Worm (Caenorhabditis elegans) whole organism, L2 larva: ENCODE data around the gene zipt-15.
A peak's percentile ranks its signal among the peaks of the same experiment; 100 is the strongest.

Experiments used
- C34F6.9 ChIP-seq: fragments of 150-350 bp; optimal IDR thresholded peaks from 2 replicates; lab custom pipeline; 2014; ENCODE audit warnings: missing biosample characterization, missing genetic modification characterization
- F13H6.1 ChIP-seq: sonication (generic microtip); optimal IDR thresholded peaks from 2 replicates; lab custom pipeline; 2016; ENCODE audit warnings: missing genetic modification characterization, missing compliant biosample characterization
- R02D3.7 ChIP-seq: fragments of 150-350 bp; optimal IDR thresholded peaks from 2 replicates; lab custom pipeline; 2014; ENCODE audit warnings: missing biosample characterization, missing genetic modification characterization
- Y55F3AM.14 ChIP-seq: fragments of 200-800 bp; sonication (Bioruptor generic); optimal IDR thresholded peaks from 2 replicates; lab custom pipeline; 2018; ENCODE audit warnings: mild to moderate bottlenecking, missing genetic modification characterization, missing compliant biosample characterization
- alr-1 ChIP-seq: fragments of 150-350 bp; optimal IDR thresholded peaks from 2 replicates; lab custom pipeline; 2014; ENCODE audit warnings: missing biosample characterization, missing genetic modification characterization
- aly-2 ChIP-seq: fragments of 150-350 bp; optimal IDR thresholded peaks from 2 replicates; lab custom pipeline; 2014; ENCODE audit warnings: missing biosample characterization, missing genetic modification characterization
- ama-1 ChIP-seq: fragments of 150-350 bp; optimal IDR thresholded peaks from 2 replicates; lab custom pipeline; 2018; ENCODE audit warnings: inconsistent platforms
- blmp-1 ChIP-seq: sonication (generic microtip); optimal IDR thresholded peaks from 2 replicates; lab custom pipeline; 2017; ENCODE audit warnings: missing genetic modification characterization, mild to moderate bottlenecking, missing compliant biosample characterization, antibody characterized with exemption, moderate library complexity; ENCODE audit not compliant: insufficient read depth
- ceh-16 ChIP-seq: fragments of 150-350 bp; optimal IDR thresholded peaks from 2 replicates; lab custom pipeline; 2014; ENCODE audit warnings: missing biosample characterization, missing genetic modification characterization
- ceh-82 ChIP-seq: fragments of 150-350 bp; optimal IDR thresholded peaks from 2 replicates; lab custom pipeline; 2014; ENCODE audit warnings: missing biosample characterization, missing genetic modification characterization
- crh-2 ChIP-seq: sonication (generic microtip); optimal IDR thresholded peaks from 2 replicates; lab custom pipeline; 2017; ENCODE audit warnings: missing biosample characterization, missing genetic modification characterization
- dmd-4 ChIP-seq: sonication (generic microtip); optimal IDR thresholded peaks from 2 replicates; lab custom pipeline; 2017; ENCODE audit warnings: missing biosample characterization, missing genetic modification characterization
- elt-1 ChIP-seq: fragments of 150-350 bp; optimal IDR thresholded peaks from 2 replicates; lab custom pipeline; 2014; ENCODE audit warnings: missing biosample characterization, missing genetic modification characterization
- elt-3 ChIP-seq: sonication (generic microtip); optimal IDR thresholded peaks from 2 replicates; lab custom pipeline; 2017; ENCODE audit warnings: missing biosample characterization, missing genetic modification characterization
- gmeb-1 ChIP-seq: fragments of 150-350 bp; optimal IDR thresholded peaks from 2 replicates; lab custom pipeline; 2014; ENCODE audit warnings: missing biosample characterization, missing genetic modification characterization
- lin-11 ChIP-seq: fragments of 150-350 bp; sonication (generic microtip); optimal IDR thresholded peaks from 2 replicates; lab custom pipeline; 2014; ENCODE audit warnings: missing biosample characterization, missing genetic modification characterization, inconsistent platforms, mixed read lengths
- lin-13 ChIP-seq: fragments of 150-350 bp; optimal IDR thresholded peaks from 2 replicates; lab custom pipeline; 2014; ENCODE audit warnings: missing biosample characterization, missing genetic modification reagents, missing genetic modification characterization
- lin-39 ChIP-seq: fragments of 150-350 bp; optimal IDR thresholded peaks from 2 replicates; lab custom pipeline; 2014; ENCODE audit warnings: missing biosample characterization, missing genetic modification reagents, missing genetic modification characterization
- lsy-2 ChIP-seq, 2 experiments: fragments of 150-350 bp in 1 of 2; sonication (generic microtip) in 1 of 2; optimal IDR thresholded peaks; 2 replicates each; lab custom pipeline; 2014 to 2017; ENCODE audit warnings: missing biosample characterization in 2 of 2, missing genetic modification characterization in 2 of 2
- mbf-1 ChIP-seq: sonication (generic microtip); optimal IDR thresholded peaks from 2 replicates; lab custom pipeline; 2017; ENCODE audit warnings: missing biosample characterization, missing genetic modification characterization
- mdl-1 ChIP-seq, 2 experiments: fragments of 150-350 bp in 1 of 2; sonication (generic microtip) in 1 of 2; optimal IDR thresholded peaks; 2 replicates each; lab custom pipeline; 2017; ENCODE audit warnings: missing biosample characterization in 2 of 2, missing genetic modification characterization in 2 of 2
- nhr-11 ChIP-seq: fragments of 150-350 bp; optimal IDR thresholded peaks from 2 replicates; lab custom pipeline; 2014; ENCODE audit warnings: missing biosample characterization, missing genetic modification characterization
- nhr-23 ChIP-seq: fragments of 150-350 bp; optimal IDR thresholded peaks from 2 replicates; lab custom pipeline; 2014; ENCODE audit warnings: missing biosample characterization, missing genetic modification reagents, missing genetic modification characterization
- nhr-237 ChIP-seq: fragments of 150-350 bp; optimal IDR thresholded peaks from 2 replicates; lab custom pipeline; 2014; ENCODE audit warnings: missing biosample characterization, missing genetic modification characterization
- nhr-77 ChIP-seq: fragments of 150-350 bp; optimal IDR thresholded peaks from 2 replicates; lab custom pipeline; 2014; ENCODE audit warnings: missing biosample characterization, missing genetic modification characterization
- skn-1 ChIP-seq: sonication (generic microtip); optimal IDR thresholded peaks from 2 replicates; lab custom pipeline; 2017; ENCODE audit warnings: missing biosample characterization, missing genetic modification characterization
- sma-3 ChIP-seq: sonication (generic microtip); optimal IDR thresholded peaks from 2 replicates; lab custom pipeline; 2016; ENCODE audit warnings: missing genetic modification reagents, missing genetic modification characterization, missing compliant biosample characterization
- sma-9 ChIP-seq, 2 experiments: fragments of 150-350 bp in 1 of 2; sonication (generic microtip) in 1 of 2; optimal IDR thresholded peaks; 2 replicates each; lab custom pipeline; 2014 to 2016; ENCODE audit warnings: missing genetic modification characterization in 2 of 2, mild to moderate bottlenecking in 1 of 2, missing biosample characterization in 1 of 2, missing compliant biosample characterization in 1 of 2, missing genetic modification reagents in 1 of 2, moderate library complexity in 1 of 2
- snpc-4 ChIP-seq: fragments of 150-350 bp; optimal IDR thresholded peaks from 2 replicates; lab custom pipeline; 2014; ENCODE audit warnings: missing biosample characterization, missing genetic modification characterization
- unc-55 ChIP-seq: fragments of 150-350 bp; sonication (generic microtip); optimal IDR thresholded peaks from 3 replicates; lab custom pipeline; 2014; ENCODE audit warnings: missing biosample characterization, missing genetic modification reagents, missing genetic modification characterization
- unc-62 ChIP-seq: fragments of 150-350 bp; optimal IDR thresholded peaks from 2 replicates; lab custom pipeline; 2014; ENCODE audit warnings: missing biosample characterization, missing genetic modification reagents, missing genetic modification characterization
- zag-1 ChIP-seq: fragments of 150-350 bp; optimal IDR thresholded peaks from 2 replicates; lab custom pipeline; 2014; ENCODE audit warnings: missing biosample characterization, missing genetic modification characterization
- ztf-11 ChIP-seq: sonication (generic microtip); optimal IDR thresholded peaks from 2 replicates; lab custom pipeline; 2017; ENCODE audit warnings: missing biosample characterization, missing genetic modification characterization

zipt-15 gene

ce11 chrIV:828427-828826 is 3.7 kb upstream of the zipt-15 start (continued):
- TF ChIP-seq ama-1 (peak; percentile 24), F13H6.1 (tag; lab: Kevin White, UChicago) (peak; percentile 64), lin-11 (peak; percentile 26), nhr-23 (tag; lab: Kevin White, UChicago) (no peak), gmeb-1 (tag; lab: Kevin White, UChicago) (peak; percentile 6), nhr-237 (tag; lab: Kevin White, UChicago) (no peak), lin-13 (peak; percentile 88), lsy-2 (tag; optimal IDR thresholded peaks at IDR 0.05; lab: Kevin White, UChicago) (peak; percentile 65 to 88), sma-9 (GFP tag; optimal IDR thresholded peaks at IDR 0.05; lab: Kevin White, UChicago) (no peak), sma-9 (tag; optimal IDR thresholded peaks at IDR 0.05; lab: Kevin White, UChicago) (no peak), elt-1 (tag; lab: Kevin White, UChicago) (no peak), mdl-1 (tag; optimal IDR thresholded peaks at IDR 0.05; lab: Kevin White, UChicago) (peak; percentile 46 to 49), lin-39 (tag; lab: Kevin White, UChicago) (no peak), snpc-4 (tag; lab: Kevin White, UChicago) (peak; percentile 84)

- TF ChIP-seq sma-3 (GFP tag; lab: Kevin White, UChicago) (no peak), lin-11 (no peak), nhr-77 (tag; lab: Kevin White, UChicago) (no peak), F13H6.1 (tag; lab: Kevin White, UChicago) (no peak), ceh-82 (tag; lab: Kevin White, UChicago) (no peak), mbf-1 (tag; lab: Kevin White, UChicago) (no peak), nhr-11 (no peak), mdl-1 (tag; optimal IDR thresholded peaks at IDR 0.05; lab: Kevin White, UChicago) (no peak), skn-1 (tag; lab: Kevin White, UChicago) (no peak), aly-2 (no peak), C34F6.9 (no peak), unc-55 (no peak), ama-1 (no peak), nhr-237 (tag; lab: Kevin White, UChicago) (no peak), elt-3 (tag; lab: Kevin White, UChicago) (no peak), nhr-23 (tag; lab: Kevin White, UChicago) (no peak), ceh-16 (tag; lab: Kevin White, UChicago) (no peak), ztf-11 (tag; lab: Kevin White, UChicago) (no peak), unc-62 (GFP tag; lab: Kevin White, UChicago) (no peak)
Measured at ce11 chrIV:826145-826544, 1.4 kb upstream of the zipt-15 start.

- TF ChIP-seq lin-11 (no peak), mdl-1 (tag; optimal IDR thresholded peaks at IDR 0.05; lab: Kevin White, UChicago) (no peak), zag-1 (tag; lab: Kevin White, UChicago) (no peak), Y55F3AM.14 (GFP tag; lab: Kevin White, UChicago) (no peak), ztf-11 (tag; lab: Kevin White, UChicago) (no peak), elt-3 (tag; lab: Kevin White, UChicago) (no peak), dmd-4 (no peak), blmp-1 (no peak), gmeb-1 (tag; lab: Kevin White, UChicago) (no peak), sma-3 (GFP tag; lab: Kevin White, UChicago) (no peak), R02D3.7 (tag; lab: Kevin White, UChicago) (no peak), alr-1 (tag; lab: Kevin White, UChicago) (no peak), crh-2 (tag; lab: Kevin White, UChicago) (no peak), snpc-4 (tag; lab: Kevin White, UChicago) (no peak), mbf-1 (tag; lab: Kevin White, UChicago) (no peak)
Measured at ce11 chrIV:817879-818278, 6.9 kb downstream of the zipt-15 start.

- TF ChIP-seq unc-55: peak; percentile 55
- peak; percentile 29 for TF ChIP-seq gmeb-1 (tag; lab: Kevin White, UChicago)
- TF ChIP-seq lsy-2 (tag; optimal IDR thresholded peaks at IDR 0.05; lab: Kevin White, UChicago): peak in 1 of 2 experiments; percentile 31
- TF ChIP-seq F13H6.1 (tag; lab: Kevin White, UChicago): peak; percentile 6
Measured at ce11 chrIV:813341-813740, 11.4 kb downstream of the zipt-15 start.

- no peak for TF ChIP-seq ztf-11 (tag; lab: Kevin White, UChicago)
- TF ChIP-seq sma-9 (GFP tag; optimal IDR thresholded peaks at IDR 0.05; lab: Kevin White, UChicago): no peak
- no peak for TF ChIP-seq sma-9 (tag; optimal IDR thresholded peaks at IDR 0.05; lab: Kevin White, UChicago)
- TF ChIP-seq aly-2: no peak
- TF ChIP-seq lin-11: peak; percentile 34
- TF ChIP-seq, all 48 proteins: peak for 1
Measured at ce11 chrIV:807027-807516, 17.7 kb downstream of the zipt-15 start, which contains the start of gene Y55F3BL.6. Gene Y55F3BL.6, minus strand, starts transcription at chrIV:807077.
